Worm (Caenorhabditis elegans): ENCODE results near the gene C33G8.13.

ce11 chrV:6989626-6990138 lies 26.1 kb downstream of the C33G8.13 start, which contains the start of gene nhr-140:
- TF ChIP-seq ham-2 (GFP tag; optimal IDR thresholded peaks at IDR 0.05) (no peak), lin-13 (tag; optimal IDR thresholded peaks at IDR 0.05) (no peak), cnd-1 (tag; optimal IDR thresholded peaks at IDR 0.05) (no peak), unc-39 (tag; optimal IDR thresholded peaks at IDR 0.05) (no peak), elt-3 (tag; optimal IDR thresholded peaks at IDR 0.05) (no peak), ceh-39 (tag; optimal IDR thresholded peaks at IDR 0.05) (no peak), unc-62 (GFP tag; optimal IDR thresholded peaks at IDR 0.05) (no peak), ztf-11 (tag; optimal IDR thresholded peaks at IDR 0.05) (no peak), nhr-28 (tag; optimal IDR thresholded peaks at IDR 0.05) (no peak), nhr-237 (tag; optimal IDR thresholded peaks at IDR 0.05) (no peak), pha-4 (tag; optimal IDR thresholded peaks at IDR 0.05) (no peak), hlh-1 (tag; optimal IDR thresholded peaks at IDR 0.05) (no peak), mep-1 (tag; optimal IDR thresholded peaks at IDR 0.05) (no peak), snpc-4 (tag; optimal IDR thresholded peaks at IDR 0.05) (no peak)
